Fruit fly (Drosophila melanogaster) whole organism, embryonic: ENCODE results near the gene CG18301.

Experiments
- B-H2 ChIP-seq: fragments of 200-800 bp; sonication (Bioruptor generic); optimal IDR thresholded peaks from 2 replicates; lab custom pipeline; 2018; ENCODE audit warnings: missing biosample characterization, mild to moderate bottlenecking, missing genetic modification characterization
- CG11504 ChIP-seq: fragments of 200-800 bp; sonication (Bioruptor generic); optimal IDR thresholded peaks from 3 replicates; lab custom pipeline; 2019; ENCODE audit warnings: missing biosample characterization, mild to moderate bottlenecking, missing genetic modification characterization, moderate library complexity
- CG12155 ChIP-seq: fragments of 200-800 bp; sonication (Bioruptor generic); optimal IDR thresholded peaks from 3 replicates; lab custom pipeline; 2016; ENCODE audit warnings: missing biosample characterization, missing genetic modification characterization
- CG13287 ChIP-seq: fragments of 200-800 bp; sonication (Bioruptor generic); IDR thresholded peaks from 2 replicates; pipeline ENCODE4 v1.3.6; 2022; ENCODE audit warnings: missing biosample characterization, missing genetic modification characterization; ENCODE audit not compliant: partially characterized antibody
- CG14441 ChIP-seq: fragments of 200-800 bp; sonication (Bioruptor generic); IDR thresholded peaks from 2 replicates; pipeline ENCODE4 v1.3.6; 2022; ENCODE audit warnings: missing biosample characterization, missing genetic modification characterization
- CG14710 ChIP-seq: fragments of 200-800 bp; sonication (Bioruptor generic); optimal IDR thresholded peaks from 3 replicates; lab custom pipeline; 2019; ENCODE audit warnings: missing biosample characterization, mild to moderate bottlenecking, missing genetic modification characterization, moderate library complexity
- CG14965 ChIP-seq: fragments of 200-800 bp; sonication (Bioruptor generic); optimal IDR thresholded peaks from 2 replicates; lab custom pipeline; 2016; ENCODE audit warnings: missing biosample characterization, missing genetic modification characterization, borderline replicate concordance
- CG17829 ChIP-seq: fragments of 200-800 bp; optimal IDR thresholded peaks from 2 replicates; lab custom pipeline; 2019; ENCODE audit warnings: missing biosample characterization, mild to moderate bottlenecking, missing genetic modification characterization, moderate library complexity
- CG18011 ChIP-seq: fragments of 200-800 bp; sonication (Bioruptor generic); optimal IDR thresholded peaks from 2 replicates; lab custom pipeline; 2017; ENCODE audit warnings: missing biosample characterization, missing genetic modification characterization, mild to moderate bottlenecking, moderate library complexity, missing genotype
- CG2116 ChIP-seq: fragments of 200-800 bp; sonication (Bioruptor generic); optimal IDR thresholded peaks from 3 replicates; lab custom pipeline; 2018; ENCODE audit warnings: missing biosample characterization, mild to moderate bottlenecking, missing genetic modification characterization
- CG33557 ChIP-seq: fragments of 200-800 bp; sonication (Bioruptor generic); optimal IDR thresholded peaks from 2 replicates; lab custom pipeline; 2019; ENCODE audit warnings: missing biosample characterization, mild to moderate bottlenecking, missing genetic modification characterization, moderate library complexity
- CG4730 ChIP-seq: fragments of 200-800 bp; sonication (Bioruptor generic); IDR thresholded peaks from 2 replicates; pipeline ENCODE4 v1.3.6; 2022; ENCODE audit warnings: missing biosample characterization, missing genetic modification characterization
- CG4820 ChIP-seq: fragments of 200-800 bp; sonication (Bioruptor generic); optimal IDR thresholded peaks from 3 replicates; lab custom pipeline; 2016; ENCODE audit warnings: missing biosample characterization, missing genetic modification characterization
- CG6683 ChIP-seq: fragments of 200-800 bp; sonication (Bioruptor generic); optimal IDR thresholded peaks from 2 replicates; lab custom pipeline; 2017; ENCODE audit warnings: missing biosample characterization, mild to moderate bottlenecking, missing genetic modification characterization, missing genetic modification reagents
- CG7963 ChIP-seq: fragments of 200-800 bp; sonication (Bioruptor generic); IDR thresholded peaks from 3 replicates; pipeline ENCODE4 v1.3.6; 2022; ENCODE audit warnings: missing biosample characterization, missing genetic modification characterization; ENCODE audit not compliant: partially characterized antibody
- CG8388 ChIP-seq: fragments of 200-800 bp; sonication (Bioruptor generic); optimal IDR thresholded peaks from 2 replicates; lab custom pipeline; 2019; ENCODE audit warnings: missing biosample characterization, mild to moderate bottlenecking, missing genetic modification characterization, moderate library complexity
- CG9797 ChIP-seq: fragments of 200-800 bp; sonication (Bioruptor generic); optimal IDR thresholded peaks from 3 replicates; lab custom pipeline; 2018; ENCODE audit warnings: missing biosample characterization, mild to moderate bottlenecking, missing genetic modification characterization
- CG9932 ChIP-seq: fragments of 200-800 bp; sonication (Bioruptor generic); IDR thresholded peaks from 2 replicates; pipeline ENCODE4 v1.3.6; 2022; ENCODE audit warnings: missing biosample characterization, missing genetic modification characterization
- Camta ChIP-seq: fragments of 200-800 bp; sonication (Bioruptor generic); optimal IDR thresholded peaks from 2 replicates; lab custom pipeline; 2016; ENCODE audit warnings: missing biosample characterization, missing genetic modification characterization
- Chrac-16 ChIP-seq: fragments of 200-800 bp; sonication (Bioruptor generic); optimal IDR thresholded peaks from 3 replicates; lab custom pipeline; 2016; ENCODE audit warnings: missing biosample characterization, missing genetic modification characterization
- CkIIα-i1 ChIP-seq: fragments of 200-800 bp; sonication (Bioruptor generic); IDR thresholded peaks from 2 replicates; pipeline ENCODE4 v1.3.6; 2022; ENCODE audit warnings: missing biosample characterization, missing genetic modification characterization
- D19A ChIP-seq: fragments of 200-800 bp; optimal IDR thresholded peaks from 3 replicates; lab custom pipeline; 2019; ENCODE audit warnings: missing biosample characterization, mild to moderate bottlenecking, missing genetic modification characterization, moderate library complexity
- Dbx ChIP-seq: fragments of 200-800 bp; sonication (Bioruptor generic); IDR thresholded peaks from 3 replicates; pipeline ENCODE4 v1.3.6; 2022; ENCODE audit warnings: missing biosample characterization, missing genetic modification characterization
- Deaf1 ChIP-seq: fragments of 200-800 bp; optimal IDR thresholded peaks from 3 replicates; lab custom pipeline; 2019; ENCODE audit warnings: missing biosample characterization, mild to moderate bottlenecking, missing genetic modification characterization, moderate library complexity
- Doc3 ChIP-seq: fragments of 200-800 bp; sonication (Bioruptor generic); IDR thresholded peaks from 3 replicates; pipeline ENCODE4 v1.3.6; 2022; ENCODE audit warnings: missing biosample characterization, missing genetic modification characterization; ENCODE audit not compliant: partially characterized antibody
- Ets65A ChIP-seq: fragments of 200-800 bp; sonication (Bioruptor generic); peaks from one replicate; lab custom pipeline; 2016; ENCODE audit warnings: missing biosample characterization, missing genetic modification characterization
- Gug ChIP-seq: fragments of 200-800 bp; sonication (Bioruptor generic); IDR thresholded peaks from 4 replicates; pipeline ENCODE4 v1.3.6; 2022; ENCODE audit warnings: missing biosample characterization, missing genetic modification characterization
- Hmx ChIP-seq: fragments of 200-800 bp; sonication (Bioruptor generic); optimal IDR thresholded peaks from 2 replicates; lab custom pipeline; 2016; ENCODE audit warnings: missing biosample characterization, missing genetic modification characterization
- Hsf ChIP-seq: fragments of 200-800 bp; sonication (Bioruptor generic); optimal IDR thresholded peaks from 3 replicates; lab custom pipeline; 2016; ENCODE audit warnings: missing biosample characterization, missing genetic modification characterization
- Lim3 ChIP-seq: fragments of 200-800 bp; sonication (Bioruptor generic); IDR thresholded peaks from 2 replicates; pipeline ENCODE4 v1.3.6; 2022; ENCODE audit warnings: missing biosample characterization, missing genetic modification characterization
- Side ChIP-seq: fragments of 200-800 bp; sonication (Bioruptor generic); optimal IDR thresholded peaks from 2 replicates; lab custom pipeline; 2016; ENCODE audit warnings: missing biosample characterization, missing genetic modification characterization
- Trl ChIP-seq, 3 experiments: fragments of >200 bp in 2 of 3; fragments of 200-800 bp in 1 of 3; sonication (Bioruptor generic) in 1 of 3; optimal IDR thresholded peaks; 2 replicates in 1 of 3; 3 replicates in 2 of 3; lab custom pipeline; 2016 to 2017; ENCODE audit warnings: missing biosample characterization in 1 of 3, missing genetic modification characterization in 1 of 3
- aop ChIP-seq: fragments of 200-800 bp; sonication (Bioruptor generic); IDR thresholded peaks from 2 replicates; pipeline ENCODE4 v1.3.6; 2022; ENCODE audit warnings: missing biosample characterization, missing genetic modification characterization
- az2 ChIP-seq: fragments of 200-800 bp; sonication (Bioruptor generic); optimal IDR thresholded peaks from 3 replicates; lab custom pipeline; 2016; ENCODE audit warnings: missing biosample characterization, missing genetic modification characterization
- br ChIP-seq: fragments of >200 bp; optimal IDR thresholded peaks from 2 replicates; lab custom pipeline; 2017
- dmrt11E ChIP-seq: fragments of 200-800 bp; sonication (Bioruptor generic); optimal IDR thresholded peaks from 3 replicates; lab custom pipeline; 2018; ENCODE audit warnings: missing biosample characterization, mild to moderate bottlenecking, missing genetic modification characterization, moderate library complexity
- fu2 ChIP-seq: fragments of 200-800 bp; sonication (Bioruptor generic); optimal IDR thresholded peaks from 2 replicates; lab custom pipeline; 2016; ENCODE audit warnings: missing biosample characterization, missing genetic modification characterization
- grau ChIP-seq: fragments of 200-800 bp; optimal IDR thresholded peaks from 3 replicates; lab custom pipeline; 2019; ENCODE audit warnings: missing biosample characterization, mild to moderate bottlenecking, missing genetic modification characterization, moderate library complexity
- gt ChIP-seq: fragments of 200-800 bp; sonication (Bioruptor generic); IDR thresholded peaks from 2 replicates; pipeline ENCODE4 v1.3.6; 2022; ENCODE audit warnings: missing biosample characterization, missing genetic modification characterization
- hb ChIP-seq: fragments of 200-800 bp; sonication (Bioruptor generic); IDR thresholded peaks from 3 replicates; pipeline ENCODE4 v1.3.6; 2022; ENCODE audit warnings: missing biosample characterization, missing genetic modification characterization; ENCODE audit not compliant: partially characterized antibody
- jigr1 ChIP-seq: fragments of 200-800 bp; sonication (Bioruptor generic); IDR thresholded peaks from 3 replicates; pipeline ENCODE4 v1.3.6; 2022; ENCODE audit warnings: missing biosample characterization, missing genetic modification characterization
- nmo ChIP-seq: fragments of 200-800 bp; sonication (Bioruptor generic); optimal IDR thresholded peaks from 2 replicates; lab custom pipeline; 2018; ENCODE audit warnings: missing biosample characterization, mild to moderate bottlenecking, missing genetic modification characterization, moderate library complexity
- nom ChIP-seq: fragments of 200-800 bp; sonication (Bioruptor generic); optimal IDR thresholded peaks from 2 replicates; lab custom pipeline; 2017; ENCODE audit warnings: missing biosample characterization, missing genetic modification characterization, mild to moderate bottlenecking, moderate library complexity, missing genetic modification reagents
- pho ChIP-seq: fragments of 200-800 bp; sonication (Bioruptor generic); optimal IDR thresholded peaks from 2 replicates; lab custom pipeline; 2016; ENCODE audit warnings: missing biosample characterization, missing genetic modification characterization
- ranshi ChIP-seq: fragments of 200-800 bp; sonication (Bioruptor generic); IDR thresholded peaks from 2 replicates; pipeline ENCODE4 v1.3.6; 2022; ENCODE audit warnings: missing biosample characterization, missing genetic modification characterization
- sens ChIP-seq: fragments of 200-800 bp; sonication (Bioruptor generic); peaks from one replicate; lab custom pipeline; 2016; ENCODE audit warnings: missing biosample characterization, missing genetic modification characterization
- toy ChIP-seq: fragments of 200-800 bp; sonication (Bioruptor generic); IDR thresholded peaks from 2 replicates; pipeline ENCODE4 v1.3.6; 2022; ENCODE audit warnings: missing biosample characterization, missing genetic modification characterization
- vfl ChIP-seq: fragments of 200-800 bp; sonication (Bioruptor generic); optimal IDR thresholded peaks from 2 replicates; lab custom pipeline; 2016; ENCODE audit warnings: missing biosample characterization, missing genetic modification characterization
- wdn ChIP-seq: fragments of 200-800 bp; sonication (Bioruptor generic); IDR thresholded peaks from 2 replicates; pipeline ENCODE4 v1.3.6; 2022; ENCODE audit warnings: missing biosample characterization, missing genetic modification characterization
- zen2 ChIP-seq: fragments of 200-800 bp; sonication (Bioruptor generic); IDR thresholded peaks from 3 replicates; pipeline ENCODE4 v1.3.6; 2022; ENCODE audit warnings: missing biosample characterization, missing genetic modification characterization; ENCODE audit not compliant: partially characterized antibody

Gene CG18301

dm6 chr2L:10506557-10507252 is 24.9 kb upstream of the CG18301 start, which contains the start of the genes Myo31DF and CG6094 (continued):
- TF ChIP-seq CG14965 (GFP tag; lab: Kevin White, UChicago): no peak
- no peak for TF ChIP-seq toy (GFP tag; lab: Robert Waterston, UW)
- peak; percentile 89 for TF ChIP-seq Deaf1 (tag; lab: Kevin White, UChicago)
- no peak for TF ChIP-seq Doc3
- no peak for TF ChIP-seq az2 (GFP tag; lab: Kevin White, UChicago)
- TF ChIP-seq CkIIα-i1 (GFP tag; lab: Robert Waterston, UW): no peak
- peak; percentile 74 for TF ChIP-seq sens (GFP tag; lab: Kevin White, UChicago)
- peak; percentile 51 for TF ChIP-seq Side
- TF ChIP-seq vfl (GFP tag; lab: Kevin White, UChicago): peak; percentile 27
- TF ChIP-seq B-H2 (GFP tag; lab: Kevin White, UChicago): peak; percentile 55
- TF ChIP-seq Chrac-16 (GFP tag; lab: Kevin White, UChicago): no peak
- TF ChIP-seq aop: no peak; the same call in 1 of the 2 replicates
- TF ChIP-seq D19A: no peak
- peak; percentile 74 for TF ChIP-seq CG2116 (GFP tag; lab: Kevin White, UChicago)
- no peak for TF ChIP-seq Lim3 (GFP tag; lab: Robert Waterston, UW)
- TF ChIP-seq grau: peak; percentile 29
- TF ChIP-seq CG14710 (tag; lab: Kevin White, UChicago): peak; percentile 81
- TF ChIP-seq Ets65A: peak; percentile 85
- TF ChIP-seq CG11504 (tag; lab: Kevin White, UChicago): peak; percentile 78
- TF ChIP-seq Trl (optimal IDR thresholded peaks at IDR 0.05; lab: Kevin White, UChicago): no peak
- TF ChIP-seq Trl (GFP tag; optimal IDR thresholded peaks at IDR 0.05; lab: Kevin White, UChicago): no peak
- TF ChIP-seq CG18011 (GFP tag; lab: Kevin White, UChicago): peak; percentile 27
- TF ChIP-seq CG33557 (GFP tag; lab: Kevin White, UChicago): no peak
- peak; percentile 57 for TF ChIP-seq nom (GFP tag; lab: Kevin White, UChicago)
- peak; percentile 46; the same call in 1 of the 4 replicates for TF ChIP-seq Gug (GFP tag; lab: Robert Waterston, UW)
- TF ChIP-seq pho (GFP tag; lab: Kevin White, UChicago): peak; percentile 55
- TF ChIP-seq CG4820: no peak
- no peak for TF ChIP-seq CG4730 (GFP tag; lab: Robert Waterston, UW)
- TF ChIP-seq CG13287 (GFP tag; lab: Robert Waterston, UW): peak; percentile 31; the same call in 1 of the 2 replicates
- no peak for TF ChIP-seq Hmx (GFP tag; lab: Kevin White, UChicago)
- peak; percentile 45 for TF ChIP-seq CG17829 (tag; lab: Kevin White, UChicago)
- 0 out of 2 replicates have a peak, but pooled peaks have one; percentile 34 for TF ChIP-seq CG14441 (GFP tag; lab: Robert Waterston, UW)
- no peak for TF ChIP-seq br (lab: Kevin White, UChicago)
- no peak for TF ChIP-seq dmrt11E (tag; lab: Kevin White, UChicago)
- TF ChIP-seq wdn (GFP tag; lab: Robert Waterston, UW): no peak
- TF ChIP-seq Camta (GFP tag; lab: Kevin White, UChicago): peak; percentile 29
- TF ChIP-seq Dbx: peak; percentile 80; the same call in 2 of the 3 replicates
- TF ChIP-seq zen2 (GFP tag; lab: Robert Waterston, UW): no peak
- no peak for TF ChIP-seq CG6683 (GFP tag; lab: Kevin White, UChicago)
- peak; percentile 78 for TF ChIP-seq nmo
- TF ChIP-seq gt (GFP tag; lab: Robert Waterston, UW): no peak
- peak; percentile 50 for TF ChIP-seq CG12155 (GFP tag; lab: Kevin White, UChicago)
- TF ChIP-seq CG9797 (GFP tag; lab: Kevin White, UChicago): peak; percentile 99
- TF ChIP-seq CG7963: no peak
- TF ChIP-seq fu2 (GFP tag; lab: Kevin White, UChicago): peak; percentile 43
- no peak for TF ChIP-seq CG8388
- TF ChIP-seq jigr1 (GFP tag; lab: Robert Waterston, UW): no peak
- peak; percentile 5; the same call in 1 of the 2 replicates for TF ChIP-seq ranshi (GFP tag; lab: Robert Waterston, UW)
- TF ChIP-seq Hsf (GFP tag; lab: Kevin White, UChicago): no peak
- peak; percentile 55 for TF ChIP-seq CG9932 (GFP tag; lab: Robert Waterston, UW)
- no peak for TF ChIP-seq hb
